Fruit fly (Drosophila melanogaster) whole organism, pupa: ENCODE results near the gene Doc3.

Experiments used
- CG10348 ChIP-seq: fragments of 200-800 bp; sonication (Bioruptor generic); IDR thresholded peaks from 2 replicates; pipeline ENCODE4 v1.3.6; 2022; ENCODE audit warnings: missing biosample characterization, missing genetic modification characterization
- CG12605 ChIP-seq: fragments of 200-800 bp; sonication (Bioruptor generic); IDR thresholded peaks from 2 replicates; pipeline ENCODE4 v1.3.6; 2022; ENCODE audit warnings: missing biosample characterization, missing genetic modification characterization
- CG13204 ChIP-seq: fragments of 200-800 bp; sonication (Bioruptor generic); optimal IDR thresholded peaks from 2 replicates; lab custom pipeline; 2018; ENCODE audit warnings: missing biosample characterization, mild to moderate bottlenecking, missing genetic modification characterization, moderate library complexity
- CG14655 ChIP-seq: fragments of 200-800 bp; sonication (Bioruptor generic); optimal IDR thresholded peaks from 3 replicates; lab custom pipeline; 2017; ENCODE audit warnings: mild to moderate bottlenecking, missing biosample characterization, missing genetic modification reagents, missing genetic modification characterization
- CG15710 ChIP-seq: fragments of 200-800 bp; sonication (Bioruptor generic); optimal IDR thresholded peaks from 2 replicates; lab custom pipeline; 2018; ENCODE audit warnings: missing biosample characterization, mild to moderate bottlenecking, missing genetic modification characterization, moderate library complexity
- CG17806 ChIP-seq: fragments of 200-800 bp; sonication (Bioruptor generic); optimal IDR thresholded peaks from 2 replicates; lab custom pipeline; 2018; ENCODE audit warnings: missing biosample characterization, mild to moderate bottlenecking, missing genetic modification characterization, moderate library complexity
- CG32121 ChIP-seq: fragments of 200-800 bp; sonication (Bioruptor generic); IDR thresholded peaks from 2 replicates; pipeline ENCODE4 v1.3.6; 2022; ENCODE audit warnings: missing biosample characterization, missing genetic modification characterization
- CG34367 ChIP-seq: fragments of 200-800 bp; sonication (Bioruptor generic); optimal IDR thresholded peaks from 2 replicates; lab custom pipeline; 2018; ENCODE audit warnings: missing biosample characterization, mild to moderate bottlenecking, missing genetic modification characterization
- CG4496 ChIP-seq: fragments of 200-800 bp; sonication (Bioruptor generic); IDR thresholded peaks from 3 replicates; pipeline ENCODE4 v1.3.6; 2022; ENCODE audit warnings: missing biosample characterization, missing genetic modification characterization
- CG8159 ChIP-seq: fragments of 200-800 bp; sonication (Bioruptor generic); optimal IDR thresholded peaks from 3 replicates; lab custom pipeline; 2018; ENCODE audit warnings: missing biosample characterization, mild to moderate bottlenecking, missing genetic modification characterization, moderate library complexity
- CG8301 ChIP-seq: fragments of 200-800 bp; sonication (Bioruptor generic); optimal IDR thresholded peaks from 2 replicates; lab custom pipeline; 2018; ENCODE audit warnings: missing biosample characterization, mild to moderate bottlenecking, missing genetic modification characterization
- CG9948 ChIP-seq: fragments of 200-800 bp; sonication (Bioruptor generic); optimal IDR thresholded peaks from 2 replicates; lab custom pipeline; 2018; ENCODE audit warnings: missing biosample characterization, mild to moderate bottlenecking, missing genetic modification characterization, moderate library complexity
- D1 ChIP-seq: fragments of 200-800 bp; sonication (Bioruptor generic); optimal IDR thresholded peaks from 2 replicates; lab custom pipeline; 2018; ENCODE audit warnings: missing biosample characterization, mild to moderate bottlenecking, missing genetic modification characterization, moderate library complexity
- EcR ChIP-seq: fragments of 200-800 bp; sonication (Bioruptor generic); optimal IDR thresholded peaks from 3 replicates; lab custom pipeline; 2019; ENCODE audit warnings: missing biosample characterization, missing genetic modification characterization, mild to moderate bottlenecking, moderate library complexity, missing genetic modification reagents
- Ets98B ChIP-seq: fragments of 200-800 bp; sonication (Bioruptor generic); IDR thresholded peaks from 2 replicates; pipeline ENCODE4 v1.3.6; 2022; ENCODE audit warnings: missing biosample characterization, missing genetic modification characterization
- Pif1A ChIP-seq: fragments of 200-800 bp; sonication (Bioruptor generic); optimal IDR thresholded peaks from 3 replicates; lab custom pipeline; 2016; ENCODE audit warnings: missing biosample characterization, missing genetic modification characterization
- Pif1B ChIP-seq: fragments of 200-800 bp; sonication (Bioruptor generic); optimal IDR thresholded peaks from 3 replicates; lab custom pipeline; 2016; ENCODE audit warnings: missing biosample characterization, missing genetic modification characterization
- Snoo ChIP-seq: fragments of 200-800 bp; sonication (Bioruptor generic); optimal IDR thresholded peaks from 3 replicates; lab custom pipeline; 2017; ENCODE audit warnings: missing biosample characterization, mild to moderate bottlenecking, missing genetic modification characterization, inconsistent platforms
- fd96Ca ChIP-seq: fragments of 200-800 bp; sonication (Bioruptor generic); IDR thresholded peaks from 3 replicates; pipeline ENCODE4 v1.3.6; 2022; ENCODE audit warnings: missing biosample characterization, missing genetic modification characterization
- gl ChIP-seq: fragments of 200-800 bp; sonication (Bioruptor generic); optimal IDR thresholded peaks from 2 replicates; lab custom pipeline; 2018; ENCODE audit warnings: missing biosample characterization, mild to moderate bottlenecking, missing genetic modification characterization
- rn ChIP-seq: fragments of 200-800 bp; sonication (Bioruptor generic); IDR thresholded peaks from 2 replicates; pipeline ENCODE4 v1.3.6; 2022; ENCODE audit warnings: missing biosample characterization, missing genetic modification characterization

The Doc3 gene

DNA sequence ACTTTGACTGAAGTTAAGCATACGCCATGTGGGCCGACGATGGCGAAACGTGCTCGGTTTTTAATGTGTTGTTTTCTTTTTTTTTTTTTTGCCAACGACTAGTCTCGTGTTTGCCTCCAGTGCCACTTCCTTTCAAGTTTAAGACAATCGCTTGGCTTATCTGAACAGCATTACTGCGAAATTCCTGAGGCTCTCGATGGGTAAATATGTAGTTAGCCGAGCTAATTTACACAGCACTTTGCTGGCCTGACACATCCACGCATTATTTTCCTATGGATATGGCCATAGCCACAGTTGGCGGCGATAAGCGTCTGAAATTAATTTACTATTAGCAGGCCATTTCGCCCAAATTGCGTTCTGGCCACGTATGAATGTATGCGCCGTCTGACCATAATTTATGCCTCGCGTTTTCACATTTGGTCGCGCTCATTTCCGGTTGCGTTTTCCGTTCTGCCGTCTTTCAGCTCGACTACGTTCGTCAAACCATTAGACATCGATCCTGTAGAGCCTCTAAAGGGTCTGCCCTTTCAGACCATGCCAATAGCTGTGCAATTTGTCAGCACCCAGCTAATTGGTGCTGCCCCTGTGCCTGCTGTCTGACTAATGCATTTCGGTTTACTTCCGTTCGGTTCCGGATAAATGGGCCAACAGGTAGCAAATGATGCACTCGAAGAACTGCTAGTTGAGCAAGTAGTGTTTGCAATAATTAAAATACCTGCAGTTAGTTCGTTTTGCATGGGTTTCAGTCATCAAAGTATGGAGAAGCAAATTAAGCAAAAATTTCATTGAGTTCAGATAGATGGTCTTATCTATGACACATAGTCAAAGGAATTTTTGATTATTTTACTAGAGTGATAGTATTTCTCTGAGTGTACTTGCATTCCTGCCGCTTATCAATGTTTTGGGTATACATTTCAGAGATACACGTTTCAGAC, 15.7 kb downstream of the Doc3 start:
- TF ChIP-seq CG8301 (tag; lab: Kevin White, UChicago) (no peak), EcR (no peak), CG13204 (no peak)

- TF ChIP-seq CG32121 (GFP tag; lab: Robert Waterston, UW): no peak
- peak; percentile 39 for TF ChIP-seq CG14655 (GFP tag; lab: Kevin White, UChicago)
- peak; percentile 1 for TF ChIP-seq CG34367 (tag; lab: Kevin White, UChicago)
- TF ChIP-seq, all 21 proteins: peak for 2
Observed at dm6 chr3L:9023627-9024026, 18.6 kb downstream of the Doc3 start.

DNA sequence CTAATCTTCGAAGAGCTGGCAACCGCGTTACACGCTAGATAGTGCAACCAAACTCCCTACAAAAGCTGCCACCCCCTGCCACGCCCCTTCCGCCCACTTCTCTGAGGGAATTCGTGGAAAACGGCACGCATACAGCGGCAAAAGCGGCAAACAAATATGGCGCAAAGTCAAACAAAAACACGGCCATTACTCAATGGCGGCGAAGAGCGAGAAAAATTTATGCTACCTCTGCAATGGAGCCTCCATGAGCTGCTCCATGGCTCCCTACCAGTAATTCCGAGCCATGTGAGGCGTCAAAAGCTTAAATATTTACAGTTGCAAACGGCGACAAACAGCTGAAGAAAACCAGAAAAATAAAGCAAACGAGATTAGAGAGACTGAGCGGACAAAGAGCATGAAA, 19.7 kb downstream of the Doc3 start:
- no peak for TF ChIP-seq CG13204
- no peak for TF ChIP-seq CG8159 (tag; lab: Kevin White, UChicago)
- no peak for TF ChIP-seq D1 (tag; lab: Kevin White, UChicago)
- TF ChIP-seq CG15710: no peak
- no peak for TF ChIP-seq EcR
- no peak for TF ChIP-seq CG32121 (GFP tag; lab: Robert Waterston, UW)
- no peak for TF ChIP-seq CG14655 (GFP tag; lab: Kevin White, UChicago)
- TF ChIP-seq Pif1B (GFP tag; lab: Kevin White, UChicago): no peak
- no peak for TF ChIP-seq gl (tag; lab: Kevin White, UChicago)
- no peak for TF ChIP-seq CG4496 (GFP tag; lab: Robert Waterston, UW)
- no peak for TF ChIP-seq Snoo
- TF ChIP-seq rn: no peak
- no peak for TF ChIP-seq CG34367 (tag; lab: Kevin White, UChicago)
- no peak for TF ChIP-seq fd96Ca (GFP tag; lab: Robert Waterston, UW)
- TF ChIP-seq CG8301 (tag; lab: Kevin White, UChicago): no peak
- TF ChIP-seq CG9948 (tag; lab: Kevin White, UChicago): no peak
- no peak for TF ChIP-seq CG12605 (GFP tag; lab: Robert Waterston, UW)
- TF ChIP-seq CG17806: no peak
- TF ChIP-seq Pif1A (GFP tag; lab: Kevin White, UChicago): no peak
- TF ChIP-seq Ets98B (GFP tag; lab: Robert Waterston, UW): no peak

dm6 chr3L:9025178-9025577, 20.2 kb downstream of the Doc3 start:
- TF ChIP-seq Snoo: no peak
- no peak for TF ChIP-seq CG8301 (tag; lab: Kevin White, UChicago)
- no peak for TF ChIP-seq CG32121 (GFP tag; lab: Robert Waterston, UW)
- TF ChIP-seq gl (tag; lab: Kevin White, UChicago): no peak

dm6 chr3L:9025680-9026079, 20.7 kb downstream of the Doc3 start:
- no peak for TF ChIP-seq CG8301 (tag; lab: Kevin White, UChicago)
- no peak for TF ChIP-seq Pif1B (GFP tag; lab: Kevin White, UChicago)
- no peak for TF ChIP-seq gl (tag; lab: Kevin White, UChicago)
- no peak for TF ChIP-seq CG12605 (GFP tag; lab: Robert Waterston, UW)
- TF ChIP-seq CG32121 (GFP tag; lab: Robert Waterston, UW): no peak
- TF ChIP-seq Snoo: no peak
- TF ChIP-seq CG13204: no peak
- no peak for TF ChIP-seq CG14655 (GFP tag; lab: Kevin White, UChicago)
- no peak for TF ChIP-seq CG9948 (tag; lab: Kevin White, UChicago)
- no peak for TF ChIP-seq Ets98B (GFP tag; lab: Robert Waterston, UW)
- TF ChIP-seq CG4496 (GFP tag; lab: Robert Waterston, UW): no peak
- TF ChIP-seq Pif1A (GFP tag; lab: Kevin White, UChicago): peak; percentile 20
- peak; percentile 23 for TF ChIP-seq CG17806
- no peak for TF ChIP-seq EcR
- peak; percentile 23 for TF ChIP-seq CG15710
- no peak for TF ChIP-seq rn
- TF ChIP-seq CG34367 (tag; lab: Kevin White, UChicago): no peak
- TF ChIP-seq CG8159 (tag; lab: Kevin White, UChicago): peak; percentile 44
- no peak for TF ChIP-seq fd96Ca (GFP tag; lab: Robert Waterston, UW)
- TF ChIP-seq CG10348 (GFP tag; lab: Robert Waterston, UW): no peak
- no peak for TF ChIP-seq D1 (tag; lab: Kevin White, UChicago)
- TF ChIP-seq, all 21 proteins: peak for 4

DNA sequence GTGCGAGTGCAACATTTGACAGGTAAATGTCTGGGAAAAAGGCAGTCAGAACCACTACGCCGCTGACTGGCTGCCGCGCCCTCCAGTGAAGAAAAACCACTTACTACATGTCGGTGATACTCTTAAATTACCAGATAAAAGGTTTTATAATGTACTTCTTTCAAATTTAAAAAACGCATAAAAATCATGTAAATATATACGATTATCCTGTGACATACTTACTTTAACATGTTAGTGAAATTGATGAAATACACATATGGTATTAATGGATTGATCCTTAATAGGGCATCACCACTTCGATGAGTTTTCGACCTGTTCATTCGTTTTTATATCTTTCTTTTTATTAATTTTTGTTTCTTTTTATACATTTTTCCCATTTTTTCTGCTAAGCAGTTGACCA, 21.6 kb downstream of the Doc3 start:
- TF ChIP-seq CG12605 (GFP tag; lab: Robert Waterston, UW) (no peak), Pif1A (GFP tag; lab: Kevin White, UChicago) (no peak), CG32121 (GFP tag; lab: Robert Waterston, UW) (no peak), CG14655 (GFP tag; lab: Kevin White, UChicago) (no peak), CG4496 (GFP tag; lab: Robert Waterston, UW) (no peak), rn (no peak), D1 (tag; lab: Kevin White, UChicago) (no peak), EcR (no peak)
- TF ChIP-seq, all 21 proteins: peak for 0
